Worm (Caenorhabditis elegans): ENCODE results near the gene F49H12.4.

DNA sequence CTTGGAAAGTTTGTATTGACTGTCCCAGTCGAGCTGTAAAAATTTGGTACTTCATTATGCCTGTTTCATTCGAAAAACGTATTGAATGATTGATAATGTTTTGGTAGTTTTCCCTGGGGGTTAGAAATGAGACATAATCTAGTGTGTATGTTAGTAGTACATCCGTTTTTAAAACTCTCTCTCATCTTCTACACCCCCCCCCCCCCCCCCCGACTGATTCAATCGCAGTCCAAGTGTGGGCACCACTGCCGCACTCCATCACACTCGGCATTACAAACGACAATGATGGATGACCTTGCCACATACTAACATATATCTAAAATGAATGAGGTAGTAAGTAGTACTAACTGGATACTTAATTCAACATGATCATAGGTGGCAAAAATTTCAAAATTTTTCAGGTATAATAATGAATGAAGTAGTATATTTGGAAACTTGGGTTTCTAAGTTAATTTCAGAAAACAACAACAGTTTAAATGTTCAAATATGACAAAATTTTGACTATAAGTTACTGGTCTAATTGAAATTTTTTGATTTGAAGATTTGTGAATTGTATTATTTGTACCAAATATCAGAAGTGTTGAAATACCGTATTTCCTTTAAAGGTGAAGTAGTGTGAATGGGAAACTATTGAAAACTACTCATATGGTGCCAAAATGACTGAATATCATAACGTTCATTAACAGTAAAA is 38.0 kb upstream of the F49H12.4 start:
- TF ChIP-seq ama-1 (optimal IDR thresholded peaks at IDR 0.05) (no peak), nhr-12 (tag; optimal IDR thresholded peaks at IDR 0.05) (no peak), lir-3 (tag; optimal IDR thresholded peaks at IDR 0.05; ENCODE audit: poor library complexity) (no peak), lin-13 (GFP tag; optimal IDR thresholded peaks at IDR 0.05) (no peak), elt-2 (tag; optimal IDR thresholded peaks at IDR 0.05) (no peak), dpl-1 (GFP tag; optimal IDR thresholded peaks at IDR 0.05) (no peak), mab-9 (GFP tag; IDR thresholded peaks at IDR 0.05) (no peak), ceh-90 (tag; optimal IDR thresholded peaks at IDR 0.05) (no peak), nhr-237 (tag; optimal IDR thresholded peaks at IDR 0.05) (no peak)

All from whole organism, L1 larva.